Fruit fly (Drosophila melanogaster) whole organism, prepupa: ENCODE results near the gene tbc.

Experiments used
- Blimp-1 ChIP-seq: fragments of 200-800 bp; sonication (Bioruptor generic); optimal IDR thresholded peaks from 3 replicates; lab custom pipeline; 2017; ENCODE audit warnings: missing biosample characterization, missing genetic modification characterization, mild to moderate bottlenecking, moderate library complexity, missing genetic modification reagents
- CG11902 ChIP-seq: fragments of 200-800 bp; sonication (Bioruptor generic); optimal IDR thresholded peaks from 3 replicates; lab custom pipeline; 2016; ENCODE audit warnings: missing biosample characterization, missing genetic modification characterization
- CG15336 ChIP-seq: fragments of 200-800 bp; sonication (Bioruptor generic); IDR thresholded peaks from 2 replicates; pipeline ENCODE4 v1.3.6; 2022; ENCODE audit warnings: missing biosample characterization, missing genetic modification characterization
- CG1621 ChIP-seq: fragments of 200-800 bp; sonication (Bioruptor generic); optimal IDR thresholded peaks from 3 replicates; lab custom pipeline; 2018; ENCODE audit warnings: missing biosample characterization, mild to moderate bottlenecking, missing genetic modification characterization
- CG16779 ChIP-seq: fragments of 200-800 bp; sonication (Bioruptor generic); optimal IDR thresholded peaks from 3 replicates; lab custom pipeline; 2017; ENCODE audit warnings: missing biosample characterization, mild to moderate bottlenecking, missing genetic modification characterization
- CG3032 ChIP-seq: fragments of 200-800 bp; optimal IDR thresholded peaks from 2 replicates; lab custom pipeline; 2019; ENCODE audit warnings: missing biosample characterization, mild to moderate bottlenecking, missing genetic modification characterization, moderate library complexity
- CG31627 ChIP-seq: fragments of 200-800 bp; sonication (Bioruptor generic); optimal IDR thresholded peaks from 3 replicates; lab custom pipeline; 2016; ENCODE audit warnings: missing biosample characterization, missing genetic modification characterization
- CG32006 ChIP-seq: fragments of 200-800 bp; sonication (Bioruptor generic); optimal IDR thresholded peaks from 3 replicates; lab custom pipeline; 2017; ENCODE audit warnings: missing biosample characterization, mild to moderate bottlenecking, missing genetic modification characterization
- CG34406 ChIP-seq: fragments of 200-800 bp; sonication (Bioruptor generic); optimal IDR thresholded peaks from 3 replicates; lab custom pipeline; 2016; ENCODE audit warnings: missing biosample characterization, missing genetic modification characterization
- CG3919 ChIP-seq: fragments of 200-800 bp; sonication (Bioruptor generic); optimal IDR thresholded peaks from 3 replicates; lab custom pipeline; 2016; ENCODE audit warnings: missing biosample characterization, missing genetic modification characterization
- CG6163 ChIP-seq: fragments of 200-800 bp; sonication (Bioruptor generic); IDR thresholded peaks from 3 replicates; pipeline ENCODE4 v1.3.6; 2022; ENCODE audit warnings: missing biosample characterization, missing genetic modification characterization
- CG6276 ChIP-seq: fragments of 200-800 bp; sonication (Bioruptor generic); optimal IDR thresholded peaks from 2 replicates; lab custom pipeline; 2017; ENCODE audit warnings: missing biosample characterization, mild to moderate bottlenecking, missing genetic modification characterization
- CG6792 ChIP-seq: fragments of 200-800 bp; sonication (Bioruptor generic); optimal IDR thresholded peaks from 3 replicates; lab custom pipeline; 2016; ENCODE audit warnings: missing biosample characterization, missing genetic modification characterization
- CG6808 ChIP-seq: fragments of 200-800 bp; sonication (Bioruptor generic); optimal IDR thresholded peaks from 3 replicates; lab custom pipeline; 2017; ENCODE audit warnings: missing biosample characterization, missing genetic modification characterization, mild to moderate bottlenecking, moderate library complexity, missing genetic modification reagents
- CG6854 ChIP-seq: fragments of 200-800 bp; sonication (Bioruptor generic); optimal IDR thresholded peaks from 2 replicates; lab custom pipeline; 2017; ENCODE audit warnings: missing biosample characterization, mild to moderate bottlenecking, missing genetic modification characterization
- CG7368 ChIP-seq: fragments of 200-800 bp; sonication (Bioruptor generic); optimal IDR thresholded peaks from 3 replicates; lab custom pipeline; 2016; ENCODE audit warnings: missing biosample characterization, missing genetic modification characterization
- CG8119 ChIP-seq: fragments of 200-800 bp; sonication (Bioruptor generic); IDR thresholded peaks from 3 replicates; pipeline ENCODE4 v1.3.6; 2022; ENCODE audit warnings: missing biosample characterization, missing genetic modification characterization
- CG8319 ChIP-seq: fragments of 200-800 bp; sonication (Bioruptor generic); optimal IDR thresholded peaks from 3 replicates; lab custom pipeline; 2016; ENCODE audit warnings: missing biosample characterization, missing genetic modification characterization
- Eip75B ChIP-seq: fragments of 200-800 bp; sonication (Bioruptor generic); optimal IDR thresholded peaks from 3 replicates; lab custom pipeline; 2016; ENCODE audit warnings: missing biosample characterization, missing genetic modification characterization
- Eip78C ChIP-seq: fragments of 200-800 bp; sonication (Bioruptor generic); peaks from one replicate; lab custom pipeline; 2016; ENCODE audit warnings: missing biosample characterization, missing genetic modification characterization
- Eip93F ChIP-seq: fragments of 200-800 bp; sonication (Bioruptor generic); optimal IDR thresholded peaks from 2 replicates; lab custom pipeline; 2016; ENCODE audit warnings: missing biosample characterization, mild to moderate bottlenecking, missing genetic modification characterization
- Ets21C ChIP-seq: fragments of 200-800 bp; sonication (Bioruptor generic); optimal IDR thresholded peaks from 3 replicates; lab custom pipeline; 2016; ENCODE audit warnings: missing biosample characterization, missing genetic modification characterization
- Hr39 ChIP-seq: fragments of 200-800 bp; sonication (Bioruptor generic); optimal IDR thresholded peaks from 2 replicates; lab custom pipeline; 2016; ENCODE audit warnings: missing biosample characterization, missing genetic modification characterization
- Lpt ChIP-seq: fragments of 200-800 bp; sonication (Bioruptor generic); optimal IDR thresholded peaks from 3 replicates; lab custom pipeline; 2016; ENCODE audit warnings: missing biosample characterization, missing genetic modification characterization
- Met ChIP-seq: fragments of 200-800 bp; sonication (Bioruptor generic); optimal IDR thresholded peaks from 3 replicates; lab custom pipeline; 2016; ENCODE audit warnings: missing biosample characterization, missing genetic modification characterization
- Smox ChIP-seq: fragments of 200-800 bp; sonication (Bioruptor generic); optimal IDR thresholded peaks from 3 replicates; lab custom pipeline; 2016; ENCODE audit warnings: missing biosample characterization, missing genetic modification characterization
- Sox14 ChIP-seq: fragments of 200-800 bp; sonication (Bioruptor generic); optimal IDR thresholded peaks from 3 replicates; lab custom pipeline; 2016; ENCODE audit warnings: missing biosample characterization, missing genetic modification characterization
- achi ChIP-seq: fragments of 200-800 bp; sonication (Bioruptor generic); optimal IDR thresholded peaks from 3 replicates; lab custom pipeline; 2016; ENCODE audit warnings: missing biosample characterization, missing genetic modification characterization
- dac ChIP-seq: fragments of 200-800 bp; sonication (Bioruptor generic); optimal IDR thresholded peaks from 2 replicates; lab custom pipeline; 2017; ENCODE audit warnings: missing biosample characterization, mild to moderate bottlenecking, missing genetic modification characterization
- dsx ChIP-seq: fragments of 200-800 bp; optimal IDR thresholded peaks from 3 replicates; lab custom pipeline; 2019; ENCODE audit warnings: missing biosample characterization, mild to moderate bottlenecking, missing genetic modification characterization, moderate library complexity; ENCODE audit not compliant: poor library complexity, severe bottlenecking
- eg ChIP-seq: fragments of 200-800 bp; sonication (Bioruptor generic); IDR thresholded peaks from 3 replicates; pipeline ENCODE4 v1.3.6; 2022; ENCODE audit warnings: missing biosample characterization, missing genetic modification characterization
- esn ChIP-seq: fragments of 200-800 bp; sonication (Bioruptor generic); optimal IDR thresholded peaks from 2 replicates; lab custom pipeline; 2016; ENCODE audit warnings: missing biosample characterization, mild to moderate bottlenecking, missing genetic modification characterization, moderate library complexity
- fd59A ChIP-seq: fragments of 200-800 bp; sonication (Bioruptor generic); optimal IDR thresholded peaks from 2 replicates; lab custom pipeline; 2017; ENCODE audit warnings: missing biosample characterization, mild to moderate bottlenecking, missing genetic modification characterization, missing genetic modification reagents
- fd85E ChIP-seq: fragments of 200-800 bp; sonication (Bioruptor generic); optimal IDR thresholded peaks from 3 replicates; lab custom pipeline; 2016; ENCODE audit warnings: missing biosample characterization, missing genetic modification characterization
- fkh ChIP-seq: fragments of 200-800 bp; sonication (Bioruptor generic); optimal IDR thresholded peaks from 3 replicates; lab custom pipeline; 2017; ENCODE audit warnings: missing biosample characterization, mild to moderate bottlenecking, missing genetic modification characterization, moderate library complexity
- net ChIP-seq: fragments of 200-800 bp; sonication (Bioruptor generic); optimal IDR thresholded peaks from 3 replicates; lab custom pipeline; 2016; ENCODE audit warnings: missing biosample characterization, missing genetic modification characterization
- pdm3 ChIP-seq: fragments of 200-800 bp; sonication (Bioruptor generic); optimal IDR thresholded peaks from 3 replicates; lab custom pipeline; 2016; ENCODE audit warnings: missing biosample characterization, missing genetic modification characterization
- salr ChIP-seq, 2 experiments: fragments of 200-800 bp; sonication (Bioruptor generic); optimal IDR thresholded peaks; 3 replicates each; lab custom pipeline; 2016 to 2018; ENCODE audit warnings: missing biosample characterization in 2 of 2, missing genetic modification characterization in 2 of 2, mild to moderate bottlenecking in 1 of 2
- ss ChIP-seq, 2 experiments: fragments of 200-800 bp; sonication (Bioruptor generic); optimal IDR thresholded peaks; 2 replicates in 1 of 2; 3 replicates in 1 of 2; lab custom pipeline; 2017 to 2018; ENCODE audit warnings: mild to moderate bottlenecking in 2 of 2, missing biosample characterization in 2 of 2, missing genetic modification characterization in 2 of 2, moderate library complexity in 1 of 2
- svp ChIP-seq: fragments of 200-800 bp; sonication (Bioruptor generic); peaks from one replicate; lab custom pipeline; 2016; ENCODE audit warnings: missing biosample characterization, missing genetic modification characterization

tbc gene

DNA sequence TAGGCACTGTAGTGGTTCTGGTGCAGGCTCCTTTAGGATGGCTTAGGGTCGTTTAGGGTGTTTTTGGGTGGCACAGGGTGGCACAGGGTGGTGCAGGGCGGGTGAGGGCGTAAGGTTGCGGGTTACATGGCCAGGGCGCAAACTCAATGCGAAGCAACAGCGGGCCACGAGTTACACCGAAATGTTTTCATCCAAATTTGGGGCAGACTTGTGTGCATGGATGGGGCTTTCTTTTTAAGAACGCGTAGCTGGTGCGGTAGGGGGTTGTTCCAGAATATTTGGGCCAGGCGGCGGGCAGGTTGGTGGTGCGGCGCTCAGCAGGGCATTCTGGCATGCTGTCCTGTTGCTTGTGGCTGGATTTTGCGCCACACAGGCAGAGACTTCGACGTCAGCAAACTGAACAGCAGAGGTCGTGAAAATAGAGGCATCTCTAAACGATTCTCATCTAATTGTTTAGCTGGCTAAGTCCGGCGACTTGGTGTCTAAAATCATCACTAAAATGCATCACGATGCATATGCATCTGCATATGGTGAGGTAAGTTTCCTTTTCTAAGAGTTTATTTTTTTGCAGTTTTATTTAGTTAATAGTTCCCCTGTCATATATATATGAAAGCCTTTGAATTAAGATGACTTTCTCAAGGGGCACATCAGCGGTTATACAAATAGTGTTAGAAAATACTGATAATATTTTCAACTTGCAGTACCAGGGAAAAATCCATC lies 1.1 kb upstream of the tbc start (continued):
- no peak for TF ChIP-seq pdm3 (GFP tag; lab: Kevin White, UChicago)
- peak; percentile 18 for TF ChIP-seq CG6808 (GFP tag; lab: Kevin White, UChicago)
- TF ChIP-seq, all 60 proteins: peak for 8

DNA sequence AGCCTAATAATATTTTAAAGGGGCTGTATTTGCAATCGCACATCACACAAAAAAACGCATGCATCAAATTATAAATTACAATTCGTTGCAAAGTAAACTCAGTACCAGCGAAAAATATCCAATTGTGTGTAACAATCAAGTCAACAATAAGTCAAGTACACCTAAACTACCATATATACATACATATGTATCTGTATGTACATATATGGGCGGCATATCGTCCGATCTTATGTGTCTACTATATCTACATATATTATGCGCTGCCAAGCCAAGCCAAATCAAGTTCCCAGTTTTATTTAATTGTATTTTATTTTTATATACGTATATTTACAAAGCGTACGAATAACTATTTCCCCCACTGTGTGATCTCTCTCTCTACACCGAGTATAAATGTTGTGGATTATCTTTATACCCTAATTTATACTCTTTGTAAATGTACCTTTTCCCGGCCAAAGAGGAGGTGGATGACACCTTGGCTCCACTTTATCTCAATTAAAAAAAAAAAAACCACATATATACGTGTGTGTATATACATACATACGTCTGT lies 17.3 kb downstream of the tbc start:
- TF ChIP-seq CG6854 (no peak), CG32006 (no peak), CG15336 (GFP tag; lab: Robert Waterston, UW) (no peak), Lpt (GFP tag; lab: Kevin White, UChicago) (no peak), fd85E (GFP tag; lab: Kevin White, UChicago) (no peak), pdm3 (GFP tag; lab: Kevin White, UChicago) (no peak), Smox (GFP tag; lab: Kevin White, UChicago) (no peak), svp (GFP tag; lab: Kevin White, UChicago) (peak; percentile 54), Eip93F (GFP tag; lab: Kevin White, UChicago) (no peak), Eip78C (GFP tag; lab: Kevin White, UChicago) (peak; percentile 57)

DNA sequence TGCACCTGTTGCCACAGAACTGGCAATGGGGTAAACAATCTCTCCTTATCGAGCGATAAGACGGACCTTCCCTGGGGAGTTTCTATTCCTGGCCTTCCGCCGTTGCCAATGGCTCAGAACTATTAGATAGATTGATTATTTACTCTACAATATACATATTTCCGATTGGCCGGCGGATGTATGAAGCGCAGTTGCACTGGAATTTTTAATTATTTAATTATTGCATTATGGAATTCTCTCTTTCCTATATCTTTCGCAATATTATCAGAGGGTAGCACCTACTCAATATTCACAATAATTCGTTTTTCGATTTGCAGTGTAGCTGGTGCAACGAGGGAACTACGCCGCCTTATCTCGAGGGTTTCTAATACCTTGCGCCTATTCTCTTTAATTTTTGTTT lies 18.0 kb downstream of the tbc start, which contains the start of gene GstT3:
TSS of gene GstT3 (plus strand) at position 301 of the 400 bp plus-strand sequence.
- TF ChIP-seq CG6854 = no peak
- TF ChIP-seq Eip78C (GFP tag; lab: Kevin White, UChicago) = peak; percentile 13
- no peak for TF ChIP-seq eg (GFP tag; lab: Robert Waterston, UW)
- TF ChIP-seq CG11902 (GFP tag; lab: Kevin White, UChicago) = no peak
- no peak for TF ChIP-seq CG32006
- TF ChIP-seq svp (GFP tag; lab: Kevin White, UChicago) = peak; percentile 30
- no peak for TF ChIP-seq CG31627 (GFP tag; lab: Kevin White, UChicago)
- no peak for TF ChIP-seq CG34406
- TF ChIP-seq achi (GFP tag; lab: Kevin White, UChicago) = no peak
- TF ChIP-seq CG8119 (GFP tag; lab: Robert Waterston, UW) = no peak
- TF ChIP-seq Met (GFP tag; lab: Kevin White, UChicago) = no peak
- no peak for TF ChIP-seq CG6276 (GFP tag; lab: Kevin White, UChicago)
- no peak for TF ChIP-seq CG7368 (GFP tag; lab: Kevin White, UChicago)
- TF ChIP-seq CG3032 (tag; lab: Kevin White, UChicago) = no peak

DNA sequence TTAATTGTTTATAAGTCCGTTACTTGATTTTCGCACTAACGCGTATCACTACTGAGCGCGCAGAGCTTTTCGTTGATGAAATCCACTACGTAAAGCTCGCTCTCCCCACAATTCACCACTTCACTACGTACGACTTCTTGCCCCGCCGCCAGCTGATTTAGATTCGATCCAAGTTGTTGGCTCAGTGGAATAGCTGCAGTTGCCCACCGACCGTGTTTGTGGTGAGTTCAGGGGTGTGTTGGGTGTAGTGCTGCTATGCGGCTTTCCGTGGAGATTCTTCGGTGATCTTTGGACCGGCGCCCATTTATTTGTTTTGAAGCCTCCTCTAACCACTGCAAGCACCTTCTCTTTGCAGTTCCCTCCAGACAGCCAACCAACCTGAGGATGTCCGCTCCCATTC lies 19.1 kb downstream of the tbc start:
- TF ChIP-seq ss (GFP tag; optimal IDR thresholded peaks at IDR 0.05; lab: Kevin White, UChicago) (peak in 1 of 2 experiments; percentile 85), CG6276 (GFP tag; lab: Kevin White, UChicago) (peak; percentile 83), CG8119 (GFP tag; lab: Robert Waterston, UW) (peak; percentile 67), Eip78C (GFP tag; lab: Kevin White, UChicago) (peak; percentile 62), fd59A (GFP tag; lab: Kevin White, UChicago) (no peak), salr (GFP tag; optimal IDR thresholded peaks at IDR 0.05; lab: Kevin White, UChicago) (peak in 1 of 2 experiments; percentile 44), esn (GFP tag; lab: Kevin White, UChicago) (no peak), Blimp-1 (GFP tag; lab: Kevin White, UChicago) (no peak), CG31627 (GFP tag; lab: Kevin White, UChicago) (no peak), Met (GFP tag; lab: Kevin White, UChicago) (no peak), CG3032 (tag; lab: Kevin White, UChicago) (peak; percentile 6), Ets21C (GFP tag; lab: Kevin White, UChicago) (no peak), CG16779 (tag; lab: Kevin White, UChicago) (peak; percentile 83), CG6163 (GFP tag; lab: Robert Waterston, UW) (peak; percentile 52; the same call in 1 of the 3 replicates), CG3919 (GFP tag; lab: Kevin White, UChicago) (no peak), CG1621 (peak; percentile 67), CG6792 (no peak), eg (GFP tag; lab: Robert Waterston, UW) (peak; percentile 78), Hr39 (GFP tag; lab: Kevin White, UChicago) (no peak), CG8319 (no peak), CG32006 (no peak), CG6854 (peak; percentile 4), CG6808 (GFP tag; lab: Kevin White, UChicago) (peak; percentile 56), fkh (no peak), dsx (peak; percentile 35), Lpt (GFP tag; lab: Kevin White, UChicago) (peak; percentile 18), dac (GFP tag; lab: Kevin White, UChicago) (peak; percentile 24), fd85E (GFP tag; lab: Kevin White, UChicago) (no peak), CG34406 (no peak), pdm3 (GFP tag; lab: Kevin White, UChicago) (no peak), svp (GFP tag; lab: Kevin White, UChicago) (no peak), CG15336 (GFP tag; lab: Robert Waterston, UW) (peak; percentile 65), Sox14 (no peak), Eip75B (no peak), net (GFP tag; lab: Kevin White, UChicago) (peak; percentile 61)
- TF ChIP-seq, all 60 proteins: peak for 17
